Worm (Caenorhabditis elegans): Measurements from ENCODE around the gene mig-14.

ce11 chrII:13717393-13718367 is 23.9 kb upstream of the mig-14 start:
- TF ChIP-seq B0310.2 (tag; optimal IDR thresholded peaks at IDR 0.05) (no peak), hmbx-1 (tag; optimal IDR thresholded peaks at IDR 0.05) (no peak), pes-1 (GFP tag; IDR thresholded peaks at IDR 0.05) (no peak), ceh-13 (GFP tag; optimal IDR thresholded peaks at IDR 0.05) (no peak), flt-1 (GFP tag; IDR thresholded peaks at IDR 0.05) (no peak), tra-4 (tag; optimal IDR thresholded peaks at IDR 0.05) (no peak), F13C5.2 (tag; optimal IDR thresholded peaks at IDR 0.05) (no peak), hmg-4 (GFP tag; optimal IDR thresholded peaks at IDR 0.05) (no peak), ceh-36 (tag; optimal IDR thresholded peaks at IDR 0.05) (no peak), sea-1 (GFP tag; conservative IDR thresholded peaks at IDR 0.05) (no peak), ama-1 (optimal IDR thresholded peaks at IDR 0.05) (no peak)

Data from whole organism, early embryonic.